Worm (Caenorhabditis elegans) whole organism, L4/young adult: ENCODE measurements around the gene fox-1.

ENCODE experiments used
- W03F9.2 ChIP-seq: fragments of 150-350 bp; optimal IDR thresholded peaks from 2 replicates; lab custom pipeline; 2014; ENCODE audit warnings: missing biosample characterization, missing genetic modification characterization
- dao-5 ChIP-seq: sonication (generic microtip); optimal IDR thresholded peaks from 2 replicates; lab custom pipeline; 2016; ENCODE audit warnings: missing genotype, missing genetic modification characterization, moderate library complexity, missing compliant biosample characterization

- TF ChIP-seq W03F9.2 (tag; lab: Kevin White, UChicago): no peak
- TF ChIP-seq dao-5: no peak
These were observed 34.0 kb upstream of the fox-1 start for ce11 chrX:2493586-2494175.
